Worm (Caenorhabditis elegans): ENCODE measurements around the gene dyf-19.

DNA sequence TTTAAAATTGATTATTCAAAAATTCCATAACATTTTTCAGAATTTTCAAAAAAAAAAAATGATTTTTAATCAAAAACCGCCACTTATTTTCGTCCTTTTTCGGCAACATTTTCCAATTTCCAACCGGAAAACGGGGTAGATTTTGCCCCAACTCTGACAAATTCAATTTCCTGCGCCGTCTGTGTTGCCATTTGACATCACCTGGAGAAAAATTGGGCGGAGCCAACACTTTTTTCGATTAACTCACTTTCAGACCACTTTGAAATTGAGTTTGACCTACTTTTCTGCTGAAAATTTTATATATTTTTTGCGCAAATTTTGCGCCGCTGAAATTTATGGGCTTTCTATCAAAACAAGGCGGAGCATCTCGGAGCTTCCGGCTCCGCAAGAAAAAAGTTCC is 42.6 kb upstream of the dyf-19 start:
- TF ChIP-seq ztf-11 (tag; optimal IDR thresholded peaks at IDR 0.05) (no peak), dpl-1 (GFP tag; optimal IDR thresholded peaks at IDR 0.05) (no peak), ama-1 (optimal IDR thresholded peaks at IDR 0.05) (no peak), lsy-2 (tag; optimal IDR thresholded peaks at IDR 0.05) (no peak), zag-1 (tag; optimal IDR thresholded peaks at IDR 0.05) (no peak), egl-27 (tag; optimal IDR thresholded peaks at IDR 0.05) (no peak), unc-98 (GFP tag; IDR thresholded peaks at IDR 0.05) (no peak), unc-86 (tag; optimal IDR thresholded peaks at IDR 0.05) (no peak), nhr-77 (tag; optimal IDR thresholded peaks at IDR 0.05) (no peak), fkh-10 (GFP tag; optimal IDR thresholded peaks at IDR 0.05) (no peak), hlh-4 (tag; optimal IDR thresholded peaks at IDR 0.05) (no peak), snpc-4 (tag; optimal IDR thresholded peaks at IDR 0.05) (no peak)
